Worm (Caenorhabditis elegans) whole organism, young adult: ENCODE measurements around the gene T07F12.4.

Source experiments
- B0261.1 ChIP-seq: sonication (generic microtip); optimal IDR thresholded peaks from 2 replicates; lab custom pipeline; 2016; ENCODE audit warnings: mild to moderate bottlenecking, missing genetic modification characterization, moderate library complexity, missing compliant biosample characterization
- B0336.3 ChIP-seq: fragments of 200-800 bp; sonication (Bioruptor generic); IDR thresholded peaks from 2 replicates; pipeline ENCODE4 v1.3.6; 2022; ENCODE audit warnings: missing genetic modification characterization, missing compliant biosample characterization
- C06A6.2 ChIP-seq: fragments of 200-800 bp; sonication (Bioruptor generic); conservative IDR thresholded peaks from 2 replicates; pipeline ENCODE4 v1.3.6; 2022; ENCODE audit warnings: missing genetic modification characterization, missing compliant biosample characterization
- C17E4.6 ChIP-seq: fragments of 200-800 bp; sonication (Bioruptor generic); IDR thresholded peaks from 2 replicates; pipeline ENCODE4 v1.3.6; 2022; ENCODE audit warnings: missing genetic modification reagents, missing genetic modification characterization, missing compliant biosample characterization
- F10E7.11 ChIP-seq: sonication (generic microtip); optimal IDR thresholded peaks from 2 replicates; lab custom pipeline; 2017; ENCODE audit warnings: mild to moderate bottlenecking, missing genetic modification characterization, moderate library complexity, missing compliant biosample characterization
- K11D2.4 ChIP-seq: fragments of 200-800 bp; sonication (Bioruptor generic); IDR thresholded peaks from 2 replicates; pipeline ENCODE4 v1.3.6; 2022; ENCODE audit warnings: missing genetic modification reagents, missing genetic modification characterization, missing compliant biosample characterization
- ZK185.1 ChIP-seq: sonication (generic microtip); optimal IDR thresholded peaks from 2 replicates; lab custom pipeline; 2016; ENCODE audit warnings: mild to moderate bottlenecking, missing genetic modification characterization, missing compliant biosample characterization; ENCODE audit not compliant: poor library complexity, severe bottlenecking
- athp-1 ChIP-seq: sonication (generic microtip); optimal IDR thresholded peaks from 2 replicates; lab custom pipeline; 2017; ENCODE audit warnings: mild to moderate bottlenecking, missing genetic modification characterization, missing compliant biosample characterization
- attf-5 ChIP-seq: fragments of 200-800 bp; sonication (Bioruptor generic); optimal IDR thresholded peaks from 2 replicates; lab custom pipeline; 2018; ENCODE audit warnings: mild to moderate bottlenecking, missing genetic modification characterization, missing compliant biosample characterization
- attf-6 ChIP-seq: fragments of 200-800 bp; sonication (Bioruptor generic); IDR thresholded peaks from 2 replicates; pipeline ENCODE4 v1.3.6; 2022; ENCODE audit warnings: missing genetic modification reagents, missing genetic modification characterization, missing compliant biosample characterization
- ceh-27 ChIP-seq: fragments of 200-800 bp; sonication (Bioruptor generic); optimal IDR thresholded peaks from 2 replicates; lab custom pipeline; 2018; ENCODE audit warnings: mild to moderate bottlenecking, missing genetic modification characterization, moderate library complexity, missing compliant biosample characterization
- chd-7 ChIP-seq: sonication (generic microtip); optimal IDR thresholded peaks from 2 replicates; lab custom pipeline; 2016; ENCODE audit warnings: mild to moderate bottlenecking, missing genetic modification characterization, moderate library complexity, missing compliant biosample characterization
- egl-18 ChIP-seq: fragments of 200-800 bp; sonication (Bioruptor generic); IDR thresholded peaks from 2 replicates; pipeline ENCODE4 v1.3.6; 2022; ENCODE audit warnings: missing genetic modification reagents, missing genetic modification characterization, missing compliant biosample characterization
- him-1 ChIP-seq: sonication (generic microtip); optimal IDR thresholded peaks from 2 replicates; lab custom pipeline; 2016; ENCODE audit warnings: missing genotype, missing genetic modification reagents, missing genetic modification characterization, missing compliant biosample characterization
- hsf-1 ChIP-seq: fragments of 200-800 bp; sonication (Bioruptor generic); IDR thresholded peaks from 2 replicates; pipeline ENCODE4 v1.3.6; 2022; ENCODE audit warnings: missing genetic modification reagents, missing genetic modification characterization, missing compliant biosample characterization
- lin-54 ChIP-seq: fragments of 200-800 bp; sonication (Bioruptor generic); optimal IDR thresholded peaks from 2 replicates; lab custom pipeline; 2018; ENCODE audit warnings: mild to moderate bottlenecking, missing genetic modification characterization, missing compliant biosample characterization
- lsy-27 ChIP-seq: sonication (generic microtip); optimal IDR thresholded peaks from 2 replicates; lab custom pipeline; 2017; ENCODE audit warnings: missing genetic modification characterization, mild to moderate bottlenecking, missing compliant biosample characterization, antibody characterized with exemption, missing genotype, borderline replicate concordance; ENCODE audit not compliant: insufficient read depth
- madf-3 ChIP-seq: fragments of 200-800 bp; sonication (Bioruptor generic); IDR thresholded peaks from 2 replicates; pipeline ENCODE4 v1.3.6; 2022; ENCODE audit warnings: missing genetic modification reagents, missing genetic modification characterization, missing compliant biosample characterization
- madf-6 ChIP-seq: fragments of 200-800 bp; sonication (Bioruptor generic); IDR thresholded peaks from 2 replicates; pipeline ENCODE4 v1.3.6; 2022; ENCODE audit warnings: missing genetic modification reagents, missing genetic modification characterization, missing compliant biosample characterization
- mcd-1 ChIP-seq: fragments of 200-800 bp; sonication (Bioruptor generic); IDR thresholded peaks from 2 replicates; pipeline ENCODE4 v1.3.6; 2022; ENCODE audit warnings: missing genetic modification reagents, missing genetic modification characterization, missing compliant biosample characterization
- nfya-1 ChIP-seq: sonication (generic microtip); optimal IDR thresholded peaks from 2 replicates; lab custom pipeline; 2017; ENCODE audit warnings: antibody characterized with exemption, missing compliant biosample characterization, missing genetic modification characterization, borderline replicate concordance; ENCODE audit not compliant: insufficient read depth
- nfyb-1 ChIP-seq: fragments of 200-800 bp; sonication (Bioruptor generic); IDR thresholded peaks from 2 replicates; pipeline ENCODE4 v1.3.6; 2022; ENCODE audit warnings: missing genetic modification reagents, missing genetic modification characterization, missing compliant biosample characterization
- nhr-27 ChIP-seq: fragments of 200-800 bp; sonication (Bioruptor generic); optimal IDR thresholded peaks from 2 replicates; lab custom pipeline; 2018; ENCODE audit warnings: mild to moderate bottlenecking, missing genetic modification characterization, moderate library complexity, missing compliant biosample characterization
- pha-4 ChIP-seq: fragments of 150-350 bp; sonication (generic microtip); optimal IDR thresholded peaks from 2 replicates; lab custom pipeline; 2014; ENCODE audit warnings: missing biosample characterization, missing genetic modification reagents, missing genetic modification characterization
- sdz-38 ChIP-seq: sonication (generic microtip); optimal IDR thresholded peaks from 2 replicates; lab custom pipeline; 2016; ENCODE audit warnings: missing genotype, missing genetic modification characterization, missing compliant biosample characterization
- tbx-9 ChIP-seq: sonication (generic microtip); optimal IDR thresholded peaks from 2 replicates; lab custom pipeline; 2016; ENCODE audit warnings: borderline replicate concordance, missing genetic modification characterization, inconsistent platforms, missing compliant biosample characterization
- tlf-1 ChIP-seq: fragments of 200-800 bp; sonication (Bioruptor generic); optimal IDR thresholded peaks from 2 replicates; lab custom pipeline; 2018; ENCODE audit warnings: mild to moderate bottlenecking, missing genetic modification characterization, missing compliant biosample characterization
- xnd-1 ChIP-seq: sonication (generic microtip); optimal IDR thresholded peaks from 2 replicates; lab custom pipeline; 2016; ENCODE audit warnings: missing genotype, missing genetic modification reagents, missing genetic modification characterization, missing compliant biosample characterization
- zfh-2 ChIP-seq: fragments of 200-800 bp; sonication (Bioruptor generic); conservative IDR thresholded peaks from 2 replicates; pipeline ENCODE4 v1.3.6; 2022; ENCODE audit warnings: missing genetic modification reagents, missing genetic modification characterization, missing compliant biosample characterization
- ztf-25 ChIP-seq: fragments of 200-800 bp; sonication (Bioruptor generic); IDR thresholded peaks from 2 replicates; pipeline ENCODE4 v1.3.6; 2022; ENCODE audit warnings: missing genetic modification reagents, missing genetic modification characterization, missing compliant biosample characterization

The T07F12.4 gene

ce11 chrX:4881310-4881709 lies 19.3 kb downstream of the T07F12.4 start:
- TF ChIP-seq madf-6 (GFP tag; lab: Robert Waterston, UW) (no peak), chd-7 (tag; lab: Kevin White, UChicago) (no peak), ZK185.1 (tag; lab: Kevin White, UChicago) (no peak), attf-5 (GFP tag; lab: Kevin White, UChicago) (no peak), him-1 (tag; lab: Kevin White, UChicago) (no peak), pha-4 (tag; lab: Kevin White, UChicago) (no peak), attf-6 (GFP tag; lab: Robert Waterston, UW) (no peak), lsy-27 (tag; lab: Kevin White, UChicago) (no peak), C06A6.2 (GFP tag; lab: Robert Waterston, UW) (no peak), nfyb-1 (GFP tag; lab: Robert Waterston, UW) (no peak), tlf-1 (GFP tag; lab: Kevin White, UChicago) (no peak), lin-54 (GFP tag; lab: Kevin White, UChicago) (no peak), nfya-1 (tag; lab: Kevin White, UChicago) (no peak), madf-3 (no peak), nhr-27 (tag; lab: Kevin White, UChicago) (no peak), xnd-1 (tag; lab: Kevin White, UChicago) (no peak)

- no peak for TF ChIP-seq hsf-1
- peak; percentile 68 for TF ChIP-seq ceh-27 (GFP tag; lab: Kevin White, UChicago)
Observed at ce11 chrX:4879998-4880397, 20.6 kb downstream of the T07F12.4 start.

DNA sequence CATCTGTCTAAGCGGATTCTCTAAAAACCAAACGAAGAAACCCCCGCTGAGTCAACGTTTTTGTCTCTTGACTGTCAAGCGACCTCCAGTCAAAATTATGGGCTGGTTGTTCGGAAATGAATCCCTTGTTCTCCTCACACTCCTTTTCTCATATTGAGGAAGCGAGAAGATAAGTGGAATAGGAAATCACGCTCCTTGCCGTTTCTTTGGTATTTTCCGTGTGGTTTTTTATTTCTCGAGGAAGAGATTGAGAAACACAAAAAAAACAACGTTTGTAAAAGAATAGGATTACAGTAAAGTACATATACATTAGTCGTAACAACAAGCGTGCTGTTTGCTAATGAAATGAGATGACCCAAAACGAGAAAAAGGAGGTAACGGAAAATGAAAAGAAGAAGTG lies 23.7 kb downstream of the T07F12.4 start, which contains the start of gene tsp-14:
tsp-14 (minus strand) TSS at position 62 of the 400 bp plus-strand sequence.
- TF ChIP-seq madf-6 (GFP tag; lab: Robert Waterston, UW) = no peak

- TF ChIP-seq F10E7.11 (tag; lab: Kevin White, UChicago) (no peak), B0261.1 (tag; lab: Kevin White, UChicago) (no peak), mcd-1 (GFP tag; lab: Robert Waterston, UW) (no peak), athp-1 (tag; lab: Kevin White, UChicago) (no peak), B0336.3 (GFP tag; lab: Robert Waterston, UW) (no peak)
- TF ChIP-seq, all 124 proteins: peak for 0
Observed at ce11 chrX:4875296-4875695, 25.3 kb downstream of the T07F12.4 start.

ce11 chrX:4872758-4873157 lies 27.9 kb downstream of the T07F12.4 start:
- TF ChIP-seq tbx-9 (tag; lab: Kevin White, UChicago) = no peak
- TF ChIP-seq ZK185.1 (tag; lab: Kevin White, UChicago) = no peak
- no peak for TF ChIP-seq egl-18 (GFP tag; lab: Robert Waterston, UW)
- TF ChIP-seq ztf-25 (GFP tag; lab: Robert Waterston, UW) = no peak
- no peak for TF ChIP-seq C17E4.6
- no peak for TF ChIP-seq sdz-38 (tag; lab: Kevin White, UChicago)

- TF ChIP-seq K11D2.4 (GFP tag; lab: Robert Waterston, UW) (no peak), zfh-2 (GFP tag; lab: Robert Waterston, UW) (peak; percentile 50; the same call in 1 of the 2 replicates)
Observed at ce11 chrX:4870683-4871082, 29.9 kb downstream of the T07F12.4 start.
